Worm (Caenorhabditis elegans): Measurements from ENCODE around the gene trpl-5.

DNA sequence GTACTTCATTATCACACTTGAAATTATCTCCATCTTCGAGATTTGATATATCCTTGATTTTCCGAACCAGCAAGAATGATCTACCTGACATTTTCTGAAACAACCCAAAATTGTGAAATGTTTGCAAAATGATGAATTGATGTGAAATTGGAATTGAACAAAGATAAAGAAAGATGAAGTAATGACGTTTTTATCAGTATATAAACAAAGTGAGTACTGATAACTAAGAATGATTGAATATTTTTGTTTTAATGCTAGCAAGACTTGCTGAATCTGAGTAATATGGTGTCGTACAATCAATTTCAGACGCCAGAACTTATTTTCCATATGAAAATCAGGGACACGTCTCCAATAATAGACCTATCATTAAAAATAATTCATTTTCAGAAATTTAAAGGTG, 31.7 kb upstream of the trpl-5 start, which contains the start of gene math-37:
- no peak for TF ChIP-seq tbx-11 (GFP tag; IDR thresholded peaks at IDR 0.05)
- TF ChIP-seq ceh-13 (GFP tag; optimal IDR thresholded peaks at IDR 0.05) = no peak
- no peak for TF ChIP-seq B0310.2 (tag; optimal IDR thresholded peaks at IDR 0.05)
- TF ChIP-seq scrt-1 (GFP tag; IDR thresholded peaks at IDR 0.05) = no peak
- no peak for TF ChIP-seq ama-1 (optimal IDR thresholded peaks at IDR 0.05)
- TF ChIP-seq hmg-4 (GFP tag; optimal IDR thresholded peaks at IDR 0.05) = no peak
- TF ChIP-seq sea-1 (GFP tag; conservative IDR thresholded peaks at IDR 0.05) = no peak
- TF ChIP-seq ceh-36 (tag; optimal IDR thresholded peaks at IDR 0.05) = no peak
- TF ChIP-seq hnd-1 (tag; optimal IDR thresholded peaks at IDR 0.05) = no peak
- no peak for TF ChIP-seq aly-1 (tag; optimal IDR thresholded peaks at IDR 0.05)
- no peak for TF ChIP-seq ets-7 (tag; optimal IDR thresholded peaks at IDR 0.05)
